Worm (Caenorhabditis elegans) whole organism, midembryonic: ENCODE data around the gene mau-8.

Experiments used
- flt-1 ChIP-seq: fragments of 200-800 bp; sonication (Bioruptor generic); IDR thresholded peaks from 2 replicates; pipeline ENCODE4 v1.3.6; 2022; ENCODE audit warnings: missing genetic modification characterization, missing compliant biosample characterization
- med-1 ChIP-seq: sonication (generic microtip); optimal IDR thresholded peaks from 2 replicates; lab custom pipeline; 2017; ENCODE audit warnings: missing genetic modification characterization, mild to moderate bottlenecking, missing compliant biosample characterization, antibody characterized with exemption, missing genetic modification reagents; ENCODE audit not compliant: insufficient read depth
- tab-1 ChIP-seq: fragments of 200-800 bp; sonication (Bioruptor generic); IDR thresholded peaks from 2 replicates; pipeline ENCODE4 v1.3.6; 2022; ENCODE audit warnings: missing genetic modification characterization, missing compliant biosample characterization

ce11 chrIV:13348592-13348991 lies 29.2 kb upstream of the mau-8 start, which contains the start of gene W02A2.12:
- no peak for TF ChIP-seq med-1 (GFP tag; lab: Kevin White, UChicago)
- TF ChIP-seq tab-1 (GFP tag; lab: Robert Waterston, UW), result no peak
- no peak for TF ChIP-seq flt-1 (GFP tag; lab: Robert Waterston, UW)
